Fruit fly (Drosophila melanogaster) whole organism, embryonic: ENCODE data around the gene Rlb1.

Experiments used
- Antp ChIP-seq: fragments of 200-800 bp; sonication (Bioruptor generic); optimal IDR thresholded peaks from 3 replicates; lab custom pipeline; 2016; ENCODE audit warnings: missing biosample characterization, missing genetic modification characterization
- Asciz ChIP-seq: fragments of 200-800 bp; sonication (Bioruptor generic); optimal IDR thresholded peaks from 2 replicates; lab custom pipeline; 2017; ENCODE audit warnings: missing biosample characterization, mild to moderate bottlenecking, missing genetic modification characterization, missing genetic modification reagents
- B-H1 ChIP-seq: fragments of 200-800 bp; sonication (Bioruptor generic); IDR thresholded peaks from 3 replicates; pipeline ENCODE4 v1.3.6; 2022; ENCODE audit warnings: missing biosample characterization, missing genetic modification characterization
- Bgb ChIP-seq: fragments of 200-800 bp; sonication (Bioruptor generic); IDR thresholded peaks from 2 replicates; pipeline ENCODE4 v1.3.6; 2022; ENCODE audit warnings: missing biosample characterization, missing genetic modification characterization; ENCODE audit not compliant: partially characterized antibody
- CG10431 ChIP-seq: fragments of 200-800 bp; sonication (Bioruptor generic); optimal IDR thresholded peaks from 3 replicates; lab custom pipeline; 2018; ENCODE audit warnings: missing biosample characterization, mild to moderate bottlenecking, missing genetic modification characterization
- CG11456 ChIP-seq: fragments of 200-800 bp; sonication (Bioruptor generic); IDR thresholded peaks from 3 replicates; pipeline ENCODE4 v1.3.6; 2022; ENCODE audit warnings: missing biosample characterization, missing genetic modification characterization
- CG12659 ChIP-seq: fragments of 200-800 bp; sonication (Bioruptor generic); optimal IDR thresholded peaks from 3 replicates; lab custom pipeline; 2017; ENCODE audit warnings: mild to moderate bottlenecking, missing biosample characterization, missing genetic modification reagents, missing genetic modification characterization
- CG12744 ChIP-seq: fragments of 200-800 bp; sonication (Bioruptor generic); optimal IDR thresholded peaks from 2 replicates; lab custom pipeline; 2016; ENCODE audit warnings: missing biosample characterization, missing genetic modification characterization
- CG13894 ChIP-seq: fragments of 200-800 bp; sonication (Bioruptor generic); optimal IDR thresholded peaks from 3 replicates; lab custom pipeline; 2018; ENCODE audit warnings: missing biosample characterization, mild to moderate bottlenecking, missing genetic modification characterization, moderate library complexity
- CG14014 ChIP-seq: fragments of 200-800 bp; sonication (Bioruptor generic); IDR thresholded peaks from 2 replicates; pipeline ENCODE4 v1.3.6; 2022; ENCODE audit warnings: missing biosample characterization, missing genetic modification characterization
- CG14441 ChIP-seq: fragments of 200-800 bp; sonication (Bioruptor generic); IDR thresholded peaks from 2 replicates; pipeline ENCODE4 v1.3.6; 2022; ENCODE audit warnings: missing biosample characterization, missing genetic modification characterization
- CG1529 ChIP-seq: fragments of 200-800 bp; sonication (Bioruptor generic); optimal IDR thresholded peaks from 3 replicates; lab custom pipeline; 2018; ENCODE audit warnings: missing biosample characterization, missing genetic modification characterization
- CG1602 ChIP-seq: fragments of 200-800 bp; sonication (Bioruptor generic); optimal IDR thresholded peaks from 3 replicates; lab custom pipeline; 2016; ENCODE audit warnings: missing biosample characterization, missing genetic modification characterization
- CG2120 ChIP-seq: fragments of 200-800 bp; sonication (Bioruptor generic); optimal IDR thresholded peaks from 3 replicates; lab custom pipeline; 2016; ENCODE audit warnings: missing biosample characterization, missing genetic modification characterization
- CG2129 ChIP-seq: fragments of 200-800 bp; sonication (Bioruptor generic); IDR thresholded peaks from 2 replicates; pipeline ENCODE4 v1.3.6; 2022; ENCODE audit warnings: missing biosample characterization, missing genetic modification characterization; ENCODE audit not compliant: partially characterized antibody
- CG2202 ChIP-seq: fragments of 200-800 bp; sonication (Bioruptor generic); optimal IDR thresholded peaks from 2 replicates; lab custom pipeline; 2018; ENCODE audit warnings: missing biosample characterization, mild to moderate bottlenecking, missing genetic modification characterization
- CG3995 ChIP-seq: fragments of 200-800 bp; sonication (Bioruptor generic); optimal IDR thresholded peaks from 3 replicates; lab custom pipeline; 2016; ENCODE audit warnings: missing biosample characterization, missing genetic modification characterization
- CG4424 ChIP-seq: fragments of 200-800 bp; sonication (Bioruptor generic); optimal IDR thresholded peaks from 3 replicates; lab custom pipeline; 2016; ENCODE audit warnings: missing biosample characterization, missing genetic modification characterization
- CG4730 ChIP-seq: fragments of 200-800 bp; sonication (Bioruptor generic); IDR thresholded peaks from 2 replicates; pipeline ENCODE4 v1.3.6; 2022; ENCODE audit warnings: missing biosample characterization, missing genetic modification characterization
- CG7745 ChIP-seq: fragments of 200-800 bp; sonication (Bioruptor generic); optimal IDR thresholded peaks from 2 replicates; lab custom pipeline; 2018; ENCODE audit warnings: missing biosample characterization, mild to moderate bottlenecking, missing genetic modification characterization, moderate library complexity
- CG9932 ChIP-seq: fragments of 200-800 bp; sonication (Bioruptor generic); IDR thresholded peaks from 2 replicates; pipeline ENCODE4 v1.3.6; 2022; ENCODE audit warnings: missing biosample characterization, missing genetic modification characterization
- Dref ChIP-seq: fragments of 200-800 bp; sonication (Bioruptor generic); IDR thresholded peaks from 2 replicates; pipeline ENCODE4 v1.3.6; 2022; ENCODE audit warnings: missing biosample characterization, missing genetic modification characterization
- Eip74EF ChIP-seq, 2 experiments: fragments of 200-800 bp in 1 of 2; fragments of >200 bp in 1 of 2; sonication (Bioruptor generic) in 1 of 2; optimal IDR thresholded peaks; 2 replicates each; lab custom pipeline; 2017 to 2019; ENCODE audit warnings: missing biosample characterization in 2 of 2, missing genetic modification characterization in 2 of 2, mild to moderate bottlenecking in 1 of 2, moderate library complexity in 1 of 2
- Ets65A ChIP-seq: fragments of 200-800 bp; sonication (Bioruptor generic); peaks from one replicate; lab custom pipeline; 2016; ENCODE audit warnings: missing biosample characterization, missing genetic modification characterization
- Fer3 ChIP-seq: fragments of 200-800 bp; sonication (Bioruptor generic); optimal IDR thresholded peaks from 2 replicates; lab custom pipeline; 2018; ENCODE audit warnings: missing biosample characterization, mild to moderate bottlenecking, missing genetic modification characterization, moderate library complexity
- Lim3 ChIP-seq: fragments of 200-800 bp; sonication (Bioruptor generic); IDR thresholded peaks from 2 replicates; pipeline ENCODE4 v1.3.6; 2022; ENCODE audit warnings: missing biosample characterization, missing genetic modification characterization
- Meics ChIP-seq: fragments of 200-800 bp; sonication (Bioruptor generic); optimal IDR thresholded peaks from 2 replicates; lab custom pipeline; 2017; ENCODE audit warnings: missing biosample characterization, mild to moderate bottlenecking, missing genetic modification characterization
- Neu2 ChIP-seq: fragments of 200-800 bp; sonication (Bioruptor generic); optimal IDR thresholded peaks from 3 replicates; lab custom pipeline; 2016; ENCODE audit warnings: missing biosample characterization, missing genetic modification characterization, borderline replicate concordance
- Nf-YB ChIP-seq: fragments of 200-800 bp; sonication (Bioruptor generic); optimal IDR thresholded peaks from 3 replicates; lab custom pipeline; 2019; ENCODE audit warnings: missing biosample characterization, mild to moderate bottlenecking, missing genetic modification characterization, moderate library complexity
- Opbp ChIP-seq: fragments of 200-800 bp; sonication (Bioruptor generic); IDR thresholded peaks from 3 replicates; pipeline ENCODE4 v1.3.6; 2022; ENCODE audit warnings: missing biosample characterization, missing genetic modification characterization; ENCODE audit not compliant: partially characterized antibody
- PHDP ChIP-seq: fragments of 200-800 bp; sonication (Bioruptor generic); optimal IDR thresholded peaks from 3 replicates; lab custom pipeline; 2018; ENCODE audit warnings: missing biosample characterization, mild to moderate bottlenecking, missing genetic modification characterization, moderate library complexity
- Sry-β ChIP-seq: fragments of 200-800 bp; sonication (Bioruptor generic); optimal IDR thresholded peaks from 2 replicates; lab custom pipeline; 2018; ENCODE audit warnings: missing biosample characterization, mild to moderate bottlenecking, missing genetic modification characterization, moderate library complexity
- Tbp ChIP-seq: fragments of >200 bp; optimal IDR thresholded peaks from 2 replicates; lab custom pipeline; 2018; ENCODE audit warnings: missing biosample characterization, missing genetic modification characterization
- Xrp1 ChIP-seq: fragments of 200-800 bp; sonication (Bioruptor generic); IDR thresholded peaks from 2 replicates; pipeline ENCODE4 v1.3.6; 2022; ENCODE audit warnings: missing biosample characterization, missing genetic modification characterization
- YL-1 ChIP-seq: fragments of 200-800 bp; sonication (Bioruptor generic); optimal IDR thresholded peaks from 3 replicates; lab custom pipeline; 2017; ENCODE audit warnings: missing biosample characterization, mild to moderate bottlenecking, missing genetic modification characterization
- abd-A ChIP-seq: fragments of 200-800 bp; sonication (Bioruptor generic); optimal IDR thresholded peaks from 3 replicates; lab custom pipeline; 2019; ENCODE audit warnings: missing biosample characterization, mild to moderate bottlenecking, missing genetic modification characterization, moderate library complexity
- ase ChIP-seq: fragments of 200-800 bp; sonication (Bioruptor generic); IDR thresholded peaks from 3 replicates; pipeline ENCODE4 v1.3.6; 2022; ENCODE audit warnings: missing biosample characterization, missing genetic modification characterization
- az2 ChIP-seq: fragments of 200-800 bp; sonication (Bioruptor generic); optimal IDR thresholded peaks from 3 replicates; lab custom pipeline; 2016; ENCODE audit warnings: missing biosample characterization, missing genetic modification characterization
- btn ChIP-seq: fragments of 200-800 bp; sonication (Bioruptor generic); optimal IDR thresholded peaks from 2 replicates; lab custom pipeline; 2016; ENCODE audit warnings: missing biosample characterization, missing genetic modification characterization
- ems ChIP-seq: fragments of 200-800 bp; sonication (Bioruptor generic); optimal IDR thresholded peaks from 3 replicates; lab custom pipeline; 2016; ENCODE audit warnings: missing biosample characterization, missing genetic modification characterization
- fd64A ChIP-seq: fragments of 200-800 bp; sonication (Bioruptor generic); optimal IDR thresholded peaks from 3 replicates; lab custom pipeline; 2018; ENCODE audit warnings: missing biosample characterization, mild to moderate bottlenecking, missing genetic modification characterization
- gce ChIP-seq: fragments of 200-800 bp; sonication (Bioruptor generic); IDR thresholded peaks from 3 replicates; pipeline ENCODE4 v1.3.6; 2022; ENCODE audit warnings: missing biosample characterization, missing genetic modification characterization
- gt ChIP-seq: fragments of 200-800 bp; sonication (Bioruptor generic); IDR thresholded peaks from 2 replicates; pipeline ENCODE4 v1.3.6; 2022; ENCODE audit warnings: missing biosample characterization, missing genetic modification characterization
- hbn ChIP-seq: fragments of 200-800 bp; sonication (Bioruptor generic); IDR thresholded peaks from 2 replicates; pipeline ENCODE4 v1.3.6; 2022; ENCODE audit warnings: missing biosample characterization, missing genetic modification characterization; ENCODE audit not compliant: partially characterized antibody
- kah ChIP-seq: fragments of 200-800 bp; sonication (Bioruptor generic); optimal IDR thresholded peaks from 2 replicates; lab custom pipeline; 2018; ENCODE audit warnings: missing biosample characterization, mild to moderate bottlenecking, missing genetic modification characterization
- otp ChIP-seq: fragments of 200-800 bp; sonication (Bioruptor generic); IDR thresholded peaks from 3 replicates; pipeline ENCODE4, ENCODE4 v1.3.6; 2022; ENCODE audit warnings: missing biosample characterization, missing genetic modification characterization
- sd ChIP-seq: fragments of 200-800 bp; sonication (Bioruptor generic); optimal IDR thresholded peaks from 3 replicates; lab custom pipeline; 2018; ENCODE audit warnings: missing biosample characterization, mild to moderate bottlenecking, missing genetic modification characterization, moderate library complexity
- sim ChIP-seq: fragments of 200-800 bp; sonication (Bioruptor generic); IDR thresholded peaks from 2 replicates; pipeline ENCODE4 v1.3.6; 2022; ENCODE audit warnings: missing biosample characterization, missing genetic modification characterization

Gene Rlb1

DNA sequence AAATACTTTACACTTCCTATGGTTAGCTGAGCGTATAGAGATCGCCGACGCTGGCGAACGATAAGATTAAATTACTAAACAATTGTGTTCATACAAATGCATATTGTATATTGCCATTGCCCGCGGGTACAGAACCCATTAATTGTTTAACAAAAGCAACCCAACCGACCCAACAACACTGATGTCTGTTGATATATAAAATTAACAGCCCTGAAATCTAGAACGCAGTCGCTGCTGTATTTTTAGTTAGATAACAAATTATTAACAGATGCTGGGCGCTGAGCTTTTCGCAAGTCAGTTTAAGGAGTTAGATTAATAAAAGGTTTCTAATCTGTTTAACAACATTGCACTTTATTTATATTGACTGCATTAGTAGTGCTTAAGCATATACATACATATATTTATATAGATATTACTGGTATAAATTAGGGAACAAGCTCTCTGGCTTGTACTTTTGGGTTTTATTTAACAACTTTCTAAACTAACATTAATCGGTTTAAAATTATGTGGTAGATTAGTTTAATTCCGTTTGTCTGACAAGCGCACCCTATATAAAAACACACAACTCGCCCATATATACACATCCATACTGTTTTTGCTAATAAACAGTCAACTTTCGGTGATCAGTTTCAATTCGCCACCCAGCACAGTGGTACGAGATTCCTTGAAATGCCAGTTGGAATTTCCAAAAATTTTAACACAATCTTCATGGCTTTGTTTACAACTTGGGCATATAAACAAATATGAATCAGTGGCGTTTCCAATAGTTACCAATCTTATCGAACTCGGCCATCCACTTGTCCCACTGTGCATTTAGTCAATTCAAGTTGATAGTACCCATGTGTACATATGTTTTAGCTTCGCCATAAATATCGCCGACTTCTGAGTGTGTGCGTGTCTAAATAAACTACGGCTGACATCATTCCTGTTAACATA, 15.0 kb downstream of the Rlb1 start (continued):
- TF ChIP-seq CG12659 (GFP tag; lab: Kevin White, UChicago) (peak; percentile 79), Xrp1 (peak; percentile 90), CG4730 (peak; percentile 81), CG12744 (GFP tag; lab: Kevin White, UChicago) (peak; percentile 75), sim (no peak), CG7745 (tag; lab: Kevin White, UChicago) (no peak), Dref (GFP tag; lab: Robert Waterston, UW) (peak; percentile 46; the same call in 1 of the 2 replicates), abd-A (tag; lab: Kevin White, UChicago) (no peak), CG1529 (GFP tag; lab: Kevin White, UChicago) (peak; percentile 12), Sry-β (GFP tag; lab: Kevin White, UChicago) (no peak), CG10431 (GFP tag; lab: Kevin White, UChicago) (no peak), CG9932 (peak; percentile 91), btn (GFP tag; lab: Kevin White, UChicago) (peak; percentile 73), Meics (GFP tag; lab: Kevin White, UChicago) (peak; percentile 95), Antp (GFP tag; lab: Kevin White, UChicago) (peak; percentile 95), CG14014 (peak; percentile 90), ase (GFP tag; lab: Robert Waterston, UW) (peak; percentile 85), Asciz (peak; percentile 83), CG1602 (GFP tag; lab: Kevin White, UChicago) (peak; percentile 63), CG11456 (GFP tag; lab: Robert Waterston, UW) (peak; percentile 93), Tbp (no peak), fd64A (GFP tag; lab: Kevin White, UChicago) (peak; percentile 26), gce (GFP tag; lab: Robert Waterston, UW) (peak; percentile 82; the same call in 2 of the 3 replicates), otp (GFP tag; lab: Robert Waterston, UW) (peak; percentile 85), CG14441 (GFP tag; lab: Robert Waterston, UW) (peak; percentile 95), B-H1 (GFP tag; lab: Robert Waterston, UW) (peak; percentile 89), Bgb (peak; percentile 39; the same call in 1 of the 2 replicates), CG4424 (GFP tag; lab: Kevin White, UChicago) (peak; percentile 84), CG2202 (tag; lab: Kevin White, UChicago) (peak; percentile 16), CG13894 (tag; lab: Kevin White, UChicago) (peak; percentile 88), sd (tag; lab: Kevin White, UChicago) (peak; percentile 85), CG3995 (GFP tag; lab: Kevin White, UChicago) (peak; percentile 71), ems (peak; percentile 93), Neu2 (GFP tag; lab: Kevin White, UChicago) (peak; percentile 61), hbn (GFP tag; lab: Robert Waterston, UW) (no peak), PHDP (tag; lab: Kevin White, UChicago) (peak; percentile 87), Eip74EF (GFP tag; optimal IDR thresholded peaks at IDR 0.05; lab: Kevin White, UChicago) (peak in 1 of 2 experiments; percentile 65), Lim3 (GFP tag; lab: Robert Waterston, UW) (no peak), az2 (GFP tag; lab: Kevin White, UChicago) (peak; percentile 74), Nf-YB (GFP tag; lab: Kevin White, UChicago) (peak; percentile 24), Fer3 (tag; lab: Kevin White, UChicago) (peak; percentile 95), CG2120 (peak; percentile 91), gt (GFP tag; lab: Robert Waterston, UW) (no peak), CG2129 (GFP tag; lab: Robert Waterston, UW) (no peak), kah (GFP tag; lab: Kevin White, UChicago) (peak; percentile 58), Opbp (GFP tag; lab: Robert Waterston, UW) (no peak), Ets65A (GFP tag; lab: Kevin White, UChicago) (peak; percentile 98), YL-1 (GFP tag; lab: Kevin White, UChicago) (no peak)
